Worm (Caenorhabditis elegans): ENCODE results near the gene srh-8.

DNA sequence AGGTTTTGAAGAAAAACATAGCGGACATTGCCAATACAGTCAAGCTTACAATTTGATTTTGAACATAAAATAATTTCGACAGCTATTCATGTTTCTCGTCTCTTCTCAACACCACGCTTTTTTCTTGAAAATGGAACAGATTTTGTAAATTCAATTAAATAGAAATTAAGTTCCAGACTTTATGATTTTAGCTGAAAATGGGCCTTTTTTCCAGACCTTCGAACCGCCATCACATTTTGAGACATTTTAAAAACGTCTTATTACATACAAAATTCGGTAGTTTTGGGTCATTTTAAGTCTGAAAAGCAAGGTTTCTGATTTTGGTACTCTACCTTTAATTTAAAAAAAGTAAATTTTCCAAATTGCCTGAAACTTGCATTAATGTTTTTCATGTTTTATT is 32.8 kb downstream of the srh-8 start, which contains the start of gene C49G7.12:
- no peak for TF ChIP-seq nhr-237 (tag; optimal IDR thresholded peaks at IDR 0.05)
- no peak for TF ChIP-seq ZK546.5 (tag; optimal IDR thresholded peaks at IDR 0.05)
- no peak for TF ChIP-seq ztf-4 (tag; optimal IDR thresholded peaks at IDR 0.05)
